Fruit fly (Drosophila melanogaster) whole organism, embryonic: ENCODE data around the gene Aasdh.

Experiments used
- BEAF-32 ChIP-seq: fragments of 200-800 bp; sonication (Bioruptor generic); optimal IDR thresholded peaks from 3 replicates; lab custom pipeline; 2017; ENCODE audit warnings: missing biosample characterization, missing genetic modification characterization, mild to moderate bottlenecking, moderate library complexity, missing genetic modification reagents
- Bteb2 ChIP-seq: fragments of 200-800 bp; sonication (Bioruptor generic); optimal IDR thresholded peaks from 2 replicates; lab custom pipeline; 2016; ENCODE audit warnings: missing biosample characterization, missing genetic modification characterization
- CG10147 ChIP-seq: fragments of 200-800 bp; sonication (Bioruptor generic); optimal IDR thresholded peaks from 2 replicates; lab custom pipeline; 2019; ENCODE audit warnings: missing biosample characterization, mild to moderate bottlenecking, missing genetic modification characterization, moderate library complexity
- CG10267 ChIP-seq: fragments of 200-800 bp; sonication (Bioruptor generic); optimal IDR thresholded peaks from 2 replicates; lab custom pipeline; 2018; ENCODE audit warnings: missing biosample characterization, mild to moderate bottlenecking, missing genetic modification characterization, moderate library complexity
- CG10431 ChIP-seq: fragments of 200-800 bp; sonication (Bioruptor generic); optimal IDR thresholded peaks from 3 replicates; lab custom pipeline; 2018; ENCODE audit warnings: missing biosample characterization, mild to moderate bottlenecking, missing genetic modification characterization
- CG13287 ChIP-seq: fragments of 200-800 bp; sonication (Bioruptor generic); IDR thresholded peaks from 2 replicates; pipeline ENCODE4 v1.3.6; 2022; ENCODE audit warnings: missing biosample characterization, missing genetic modification characterization; ENCODE audit not compliant: partially characterized antibody
- CG15696 ChIP-seq: fragments of 200-800 bp; sonication (Bioruptor generic); optimal IDR thresholded peaks from 2 replicates; lab custom pipeline; 2019; ENCODE audit warnings: missing biosample characterization, mild to moderate bottlenecking, missing genetic modification characterization, moderate library complexity
- CG17186 ChIP-seq: fragments of 200-800 bp; sonication (Bioruptor generic); optimal IDR thresholded peaks from 3 replicates; lab custom pipeline; 2017; ENCODE audit warnings: missing biosample characterization, missing genetic modification reagents, missing genetic modification characterization
- CG17361 ChIP-seq: fragments of 200-800 bp; sonication (Bioruptor generic); IDR thresholded peaks from 3 replicates; pipeline ENCODE4 v1.3.6; 2022; ENCODE audit warnings: missing biosample characterization, missing genetic modification characterization
- CG18619 ChIP-seq: fragments of 200-800 bp; sonication (Bioruptor generic); optimal IDR thresholded peaks from 3 replicates; lab custom pipeline; 2017; ENCODE audit warnings: missing biosample characterization, mild to moderate bottlenecking, missing genetic modification characterization
- CG2199 ChIP-seq: fragments of 200-800 bp; sonication (Bioruptor generic); IDR thresholded peaks from 3 replicates; pipeline ENCODE4 v1.3.6; 2022; ENCODE audit warnings: missing biosample characterization, missing genetic modification characterization
- CG2202 ChIP-seq: fragments of 200-800 bp; sonication (Bioruptor generic); optimal IDR thresholded peaks from 2 replicates; lab custom pipeline; 2018; ENCODE audit warnings: missing biosample characterization, mild to moderate bottlenecking, missing genetic modification characterization
- CG31365 ChIP-seq: fragments of 200-800 bp; sonication (Bioruptor generic); optimal IDR thresholded peaks from 2 replicates; lab custom pipeline; 2018; ENCODE audit warnings: missing biosample characterization, mild to moderate bottlenecking, missing genetic modification characterization
- CG3838 ChIP-seq: fragments of 200-800 bp; sonication (Bioruptor generic); optimal IDR thresholded peaks from 3 replicates; lab custom pipeline; 2016; ENCODE audit warnings: missing biosample characterization, missing genetic modification characterization
- CG4360 ChIP-seq: fragments of 200-800 bp; sonication (Bioruptor generic); IDR thresholded peaks from 2 replicates; pipeline ENCODE4 v1.3.6; 2022; ENCODE audit warnings: missing biosample characterization, missing genetic modification characterization
- CG6254 ChIP-seq: fragments of 200-800 bp; sonication (Bioruptor generic); optimal IDR thresholded peaks from 3 replicates; lab custom pipeline; 2017; ENCODE audit warnings: mild to moderate bottlenecking, missing biosample characterization, missing genetic modification reagents, missing genetic modification characterization
- CG7357 ChIP-seq: fragments of 200-800 bp; sonication (Bioruptor generic); IDR thresholded peaks from 3 replicates; pipeline ENCODE4 v1.3.6; 2022; ENCODE audit warnings: missing biosample characterization, missing genetic modification characterization
- CG7839 ChIP-seq: fragments of 200-800 bp; sonication (Bioruptor generic); optimal IDR thresholded peaks from 3 replicates; lab custom pipeline; 2018; ENCODE audit warnings: missing biosample characterization, mild to moderate bottlenecking, missing genetic modification characterization, moderate library complexity
- CG8290 ChIP-seq, 3 experiments: fragments of 200-800 bp; sonication (Bioruptor generic); optimal IDR thresholded peaks; 2 replicates each; lab custom pipeline; 2016 to 2019; ENCODE audit warnings: missing biosample characterization in 3 of 3, missing genetic modification characterization in 3 of 3, mild to moderate bottlenecking in 2 of 3, moderate library complexity in 1 of 3
- CG8944 ChIP-seq: fragments of 200-800 bp; sonication (Bioruptor generic); optimal IDR thresholded peaks from 3 replicates; lab custom pipeline; 2016; ENCODE audit warnings: missing biosample characterization, missing genetic modification characterization
- Dp ChIP-seq: fragments of 200-800 bp; sonication (Bioruptor generic); optimal IDR thresholded peaks from 2 replicates; lab custom pipeline; 2018; ENCODE audit warnings: missing biosample characterization, mild to moderate bottlenecking, missing genetic modification characterization, moderate library complexity
- E2f2 ChIP-seq: fragments of 200-800 bp; sonication (Bioruptor generic); IDR thresholded peaks from 2 replicates; pipeline ENCODE4 v1.3.6; 2022; ENCODE audit warnings: missing biosample characterization, missing genetic modification characterization
- HLH3B ChIP-seq: fragments of 200-800 bp; sonication (Bioruptor generic); IDR thresholded peaks from 2 replicates; pipeline ENCODE4 v1.3.6; 2022; ENCODE audit warnings: missing biosample characterization, missing genetic modification characterization
- HLH4C ChIP-seq: fragments of 200-800 bp; sonication (Bioruptor generic); IDR thresholded peaks from 3 replicates; pipeline ENCODE4 v1.3.6; 2022; ENCODE audit warnings: missing biosample characterization, missing genetic modification characterization; ENCODE audit not compliant: partially characterized antibody
- HLHmδ ChIP-seq: fragments of 200-800 bp; sonication (Bioruptor generic); optimal IDR thresholded peaks from 2 replicates; lab custom pipeline; 2018; ENCODE audit warnings: missing biosample characterization, mild to moderate bottlenecking, missing genetic modification characterization, moderate library complexity
- Hand ChIP-seq: fragments of 200-800 bp; sonication (Bioruptor generic); optimal IDR thresholded peaks from 2 replicates; lab custom pipeline; 2017; ENCODE audit warnings: mild to moderate bottlenecking, missing biosample characterization, missing genetic modification reagents, missing genetic modification characterization
- Hr3 ChIP-seq: fragments of 200-800 bp; sonication (Bioruptor generic); optimal IDR thresholded peaks from 3 replicates; lab custom pipeline; 2016; ENCODE audit warnings: missing biosample characterization, missing genetic modification characterization
- MBD-R2 ChIP-seq: fragments of 200-800 bp; sonication (Bioruptor generic); IDR thresholded peaks from 2 replicates; pipeline ENCODE4 v1.3.6; 2022; ENCODE audit warnings: missing biosample characterization, missing genetic modification characterization
- Ptx1 ChIP-seq: fragments of 200-800 bp; sonication (Bioruptor generic); IDR thresholded peaks from 2 replicates; pipeline ENCODE4 v1.3.6; 2022; ENCODE audit warnings: missing biosample characterization, missing genetic modification characterization
- Stat92E ChIP-seq, 3 experiments: fragments of >200 bp in 2 of 3; fragments of 200-800 bp in 1 of 3; sonication (Bioruptor generic) in 1 of 3; optimal IDR thresholded peaks; 2 replicates each; lab custom pipeline; 2017 to 2019; ENCODE audit warnings: missing biosample characterization in 3 of 3, missing genetic modification characterization in 3 of 3, mild to moderate bottlenecking in 1 of 3, moderate library complexity in 1 of 3
- ci ChIP-seq: fragments of 200-800 bp; sonication (Bioruptor generic); IDR thresholded peaks from 3 replicates; pipeline ENCODE4 v1.3.6; 2022; ENCODE audit warnings: missing biosample characterization, missing genetic modification characterization
- dimm ChIP-seq: fragments of 200-800 bp; sonication (Bioruptor generic); IDR thresholded peaks from 2 replicates; pipeline ENCODE4 v1.3.6; 2022; ENCODE audit warnings: missing biosample characterization, missing genetic modification characterization
- dpn ChIP-seq, 2 experiments: fragments of 200-800 bp; sonication (Bioruptor generic); optimal IDR thresholded peaks; 3 replicates each; lab custom pipeline; 2016; ENCODE audit warnings: missing biosample characterization in 2 of 2, missing genetic modification characterization in 2 of 2
- ewg ChIP-seq: fragments of 200-800 bp; sonication (Bioruptor generic); optimal IDR thresholded peaks from 3 replicates; lab custom pipeline; 2017; ENCODE audit warnings: mild to moderate bottlenecking, missing biosample characterization, missing genetic modification reagents, missing genetic modification characterization
- exex ChIP-seq: fragments of 200-800 bp; sonication (Bioruptor generic); optimal IDR thresholded peaks from 4 replicates; lab custom pipeline; 2018; ENCODE audit warnings: missing biosample characterization, mild to moderate bottlenecking, missing genetic modification characterization, moderate library complexity
- knrl ChIP-seq: fragments of 200-800 bp; sonication (Bioruptor generic); IDR thresholded peaks from 3 replicates; pipeline ENCODE4 v1.3.6; 2022; ENCODE audit warnings: missing biosample characterization, missing genetic modification characterization; ENCODE audit not compliant: partially characterized antibody
- lbe ChIP-seq: fragments of 200-800 bp; sonication (Bioruptor generic); optimal IDR thresholded peaks from 2 replicates; lab custom pipeline; 2016; ENCODE audit warnings: missing biosample characterization, mild to moderate bottlenecking, missing genetic modification characterization
- nerfin-2 ChIP-seq: fragments of 200-800 bp; sonication (Bioruptor generic); IDR thresholded peaks from 2 replicates; pipeline ENCODE4 v1.3.6; 2022; ENCODE audit warnings: missing biosample characterization, missing genetic modification characterization; ENCODE audit not compliant: partially characterized antibody
- otp ChIP-seq: fragments of 200-800 bp; sonication (Bioruptor generic); IDR thresholded peaks from 3 replicates; pipeline ENCODE4, ENCODE4 v1.3.6; 2022; ENCODE audit warnings: missing biosample characterization, missing genetic modification characterization
- p53 ChIP-seq: fragments of 200-800 bp; sonication (Bioruptor generic); optimal IDR thresholded peaks from 2 replicates; lab custom pipeline; 2016; ENCODE audit warnings: missing biosample characterization, missing genetic modification characterization
- pzg ChIP-seq: fragments of 200-800 bp; sonication (Bioruptor generic); optimal IDR thresholded peaks from 3 replicates; lab custom pipeline; 2018; ENCODE audit warnings: missing biosample characterization, mild to moderate bottlenecking, missing genetic modification characterization, moderate library complexity
- ro ChIP-seq: fragments of 200-800 bp; sonication (Bioruptor generic); IDR thresholded peaks from 2 replicates; pipeline ENCODE4 v1.3.6; 2022; ENCODE audit warnings: missing biosample characterization, missing genetic modification characterization
- ssp ChIP-seq: fragments of 200-800 bp; sonication (Bioruptor generic); IDR thresholded peaks from 2 replicates; pipeline ENCODE4 v1.3.6; 2022; ENCODE audit warnings: missing biosample characterization, missing genetic modification characterization
- stwl ChIP-seq: fragments of 200-800 bp; sonication (Bioruptor generic); optimal IDR thresholded peaks from 3 replicates; lab custom pipeline; 2018; ENCODE audit warnings: missing biosample characterization, mild to moderate bottlenecking, missing genetic modification characterization, moderate library complexity
- tll ChIP-seq, 2 experiments: fragments of 200-800 bp in 1 of 2; fragments of >200 bp in 1 of 2; sonication (Bioruptor generic) in 1 of 2; optimal IDR thresholded peaks; 2 replicates each; lab custom pipeline; 2017 to 2019; ENCODE audit warnings: missing biosample characterization in 2 of 2, missing genetic modification characterization in 2 of 2, mild to moderate bottlenecking in 1 of 2, moderate library complexity in 1 of 2

Gene Aasdh

dm6 chr2L:8399863-8400598 is 49.3 kb downstream of the Aasdh start, which contains the start of gene CG31898 (continued):
- no peak for TF ChIP-seq CG8944 (GFP tag; lab: Kevin White, UChicago)
- no peak for TF ChIP-seq dpn (GFP tag; optimal IDR thresholded peaks at IDR 0.05; lab: Kevin White, UChicago)
- TF ChIP-seq lbe (GFP tag; lab: Kevin White, UChicago), result peak; percentile 47
- no peak for TF ChIP-seq otp (GFP tag; lab: Robert Waterston, UW)
- no peak for TF ChIP-seq CG2199
- TF ChIP-seq stwl (tag; lab: Kevin White, UChicago), result peak; percentile 58
- TF ChIP-seq CG10267 (tag; lab: Kevin White, UChicago), result peak; percentile 23
- TF ChIP-seq CG6254 (GFP tag; lab: Kevin White, UChicago), result no peak
- TF ChIP-seq CG31365, result no peak
- no peak for TF ChIP-seq knrl
- TF ChIP-seq CG15696 (tag; lab: Kevin White, UChicago), result no peak
- TF ChIP-seq CG3838 (GFP tag; lab: Kevin White, UChicago), result no peak
- no peak for TF ChIP-seq dimm (GFP tag; lab: Robert Waterston, UW)
- peak; percentile 34 for TF ChIP-seq exex (tag; lab: Kevin White, UChicago)
- TF ChIP-seq Hand (GFP tag; lab: Kevin White, UChicago), result no peak
- no peak for TF ChIP-seq HLH3B (GFP tag; lab: Robert Waterston, UW)
- TF ChIP-seq MBD-R2, result peak; percentile 64
- no peak for TF ChIP-seq HLHmδ (GFP tag; lab: Kevin White, UChicago)
- TF ChIP-seq CG10431, result no peak
- TF ChIP-seq Dp, result peak; percentile 94
- no peak for TF ChIP-seq CG10147 (GFP tag; lab: Kevin White, UChicago)
- TF ChIP-seq Bteb2 (GFP tag; lab: Kevin White, UChicago), result no peak
- TF ChIP-seq ewg (GFP tag; lab: Kevin White, UChicago), result no peak
- no peak for TF ChIP-seq CG18619 (GFP tag; lab: Kevin White, UChicago)
- TF ChIP-seq ssp (GFP tag; lab: Robert Waterston, UW), result no peak
- peak; percentile 94 for TF ChIP-seq E2f2
- TF ChIP-seq ro (GFP tag; lab: Robert Waterston, UW), result no peak
- no peak for TF ChIP-seq tll (GFP tag; optimal IDR thresholded peaks at IDR 0.05; lab: Kevin White, UChicago)
- no peak for TF ChIP-seq CG4360 (GFP tag; lab: Robert Waterston, UW)
- no peak for TF ChIP-seq Stat92E (GFP tag; optimal IDR thresholded peaks at IDR 0.05; lab: Kevin White, UChicago)
- peak; percentile 34 for TF ChIP-seq BEAF-32 (GFP tag; lab: Kevin White, UChicago)
- TF ChIP-seq Ptx1 (GFP tag; lab: Robert Waterston, UW), result no peak
- 0 out of 3 replicates have a peak, but pooled peaks have one; percentile 10 for TF ChIP-seq CG17361 (GFP tag; lab: Robert Waterston, UW)
- no peak for TF ChIP-seq p53 (GFP tag; lab: Kevin White, UChicago)
- TF ChIP-seq ci (GFP tag; lab: Robert Waterston, UW), result no peak
- TF ChIP-seq nerfin-2 (GFP tag; lab: Robert Waterston, UW), result peak; percentile 48; the same call in 1 of the 2 replicates
- TF ChIP-seq HLH4C (GFP tag; lab: Robert Waterston, UW), result peak; percentile 45; the same call in 1 of the 3 replicates
- TF ChIP-seq CG7839, result no peak
- TF ChIP-seq CG17186 (GFP tag; lab: Kevin White, UChicago), result no peak
- TF ChIP-seq CG2202 (tag; lab: Kevin White, UChicago), result no peak
- peak; percentile 43 for TF ChIP-seq pzg (GFP tag; lab: Kevin White, UChicago)
- TF ChIP-seq Hr3 (GFP tag; lab: Kevin White, UChicago), result no peak
- TF ChIP-seq CG13287 (GFP tag; lab: Robert Waterston, UW), result peak; percentile 31; the same call in 1 of the 2 replicates
- TF ChIP-seq CG8290 (GFP tag; optimal IDR thresholded peaks at IDR 0.05; lab: Kevin White, UChicago), result no peak
- TF ChIP-seq CG8290 (tag; optimal IDR thresholded peaks at IDR 0.05; lab: Kevin White, UChicago), result no peak
- TF ChIP-seq CG7357 (GFP tag; lab: Robert Waterston, UW), result no peak
